Worm (Caenorhabditis elegans): Measurements from ENCODE around the gene F54D10.7.

DNA sequence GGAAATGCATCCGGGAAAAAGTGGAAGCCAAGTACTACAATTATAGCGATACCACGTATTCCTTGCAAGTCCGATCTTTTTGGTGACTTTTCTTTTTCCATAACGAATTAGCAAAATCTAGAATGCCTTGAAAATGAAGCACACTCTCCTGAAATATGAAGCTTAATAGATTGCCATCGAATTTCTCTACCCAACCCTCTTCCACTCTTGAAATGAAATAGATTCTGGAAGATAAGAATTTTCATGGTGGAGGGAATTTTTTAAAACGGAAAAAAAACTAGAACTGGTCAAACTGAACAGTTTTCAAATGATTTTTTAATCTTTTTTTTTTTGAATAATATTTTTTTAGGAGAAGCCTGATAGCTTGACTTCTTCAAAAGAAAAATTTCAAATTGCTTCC is 39.7 kb upstream of the F54D10.7 start, which contains the start of gene oac-11:
- no peak for TF ChIP-seq aly-1 (tag; optimal IDR thresholded peaks at IDR 0.05)
- TF ChIP-seq sea-1 (GFP tag; conservative IDR thresholded peaks at IDR 0.05), result no peak
- no peak for TF ChIP-seq tbx-37 (GFP tag; conservative IDR thresholded peaks at IDR 0.05)
- no peak for TF ChIP-seq ama-1 (optimal IDR thresholded peaks at IDR 0.05)
- no peak for TF ChIP-seq ceh-36 (tag; optimal IDR thresholded peaks at IDR 0.05)
- TF ChIP-seq pes-1 (GFP tag; IDR thresholded peaks at IDR 0.05), result no peak
- no peak for TF ChIP-seq hnd-1 (tag; optimal IDR thresholded peaks at IDR 0.05)
- TF ChIP-seq hmbx-1 (tag; optimal IDR thresholded peaks at IDR 0.05), result no peak
- TF ChIP-seq flt-1 (GFP tag; IDR thresholded peaks at IDR 0.05), result no peak
- no peak for TF ChIP-seq ceh-13 (GFP tag; optimal IDR thresholded peaks at IDR 0.05)
